Worm (Caenorhabditis elegans) whole organism, early embryonic: Measurements from ENCODE around the gene W10C6.2.

Experiments
- B0310.2 ChIP-seq: sonication (generic microtip); optimal IDR thresholded peaks from 2 replicates; lab custom pipeline; 2016; ENCODE audit warnings: mild to moderate bottlenecking, missing genetic modification characterization, missing compliant biosample characterization
- F13C5.2 ChIP-seq: sonication (generic microtip); optimal IDR thresholded peaks from 2 replicates; lab custom pipeline; 2017; ENCODE audit warnings: mild to moderate bottlenecking, missing genetic modification characterization, inconsistent platforms, missing compliant biosample characterization
- aly-1 ChIP-seq: sonication (generic microtip); optimal IDR thresholded peaks from 2 replicates; lab custom pipeline; 2016; ENCODE audit warnings: missing genetic modification characterization, missing compliant biosample characterization
- ama-1 ChIP-seq: fragments of 150-350 bp; optimal IDR thresholded peaks from 2 replicates; lab custom pipeline; 2014
- ceh-13 ChIP-seq: fragments of 200-800 bp; sonication (Bioruptor generic); optimal IDR thresholded peaks from 2 replicates; lab custom pipeline; 2018; ENCODE audit warnings: mild to moderate bottlenecking, missing genetic modification characterization, missing compliant biosample characterization
- ceh-36 ChIP-seq: sonication (generic microtip); optimal IDR thresholded peaks from 2 replicates; lab custom pipeline; 2016; ENCODE audit warnings: missing genetic modification characterization, inconsistent platforms, missing compliant biosample characterization
- ets-7 ChIP-seq: sonication (generic microtip); optimal IDR thresholded peaks from 2 replicates; lab custom pipeline; 2016; ENCODE audit warnings: missing genotype, missing genetic modification characterization, missing compliant biosample characterization
- flt-1 ChIP-seq: fragments of 200-800 bp; sonication (Bioruptor generic); IDR thresholded peaks from 2 replicates; pipeline ENCODE4 v1.3.6; 2022; ENCODE audit warnings: missing genetic modification characterization, missing compliant biosample characterization
- hmbx-1 ChIP-seq: sonication (generic microtip); optimal IDR thresholded peaks from 2 replicates; lab custom pipeline; 2016; ENCODE audit warnings: mild to moderate bottlenecking, missing genetic modification characterization, missing compliant biosample characterization
- hmg-4 ChIP-seq: fragments of 200-800 bp; sonication (Bioruptor generic); optimal IDR thresholded peaks from 2 replicates; lab custom pipeline; 2018; ENCODE audit warnings: mild to moderate bottlenecking, missing genetic modification characterization, missing compliant biosample characterization
- hnd-1 ChIP-seq: sonication (generic microtip); optimal IDR thresholded peaks from 2 replicates; lab custom pipeline; 2016; ENCODE audit warnings: missing genetic modification characterization, missing compliant biosample characterization
- pes-1 ChIP-seq: fragments of 200-800 bp; sonication (Bioruptor generic); IDR thresholded peaks from 2 replicates; pipeline ENCODE4 v1.3.6; 2022; ENCODE audit warnings: missing genetic modification reagents, missing genetic modification characterization, missing compliant biosample characterization
- scrt-1 ChIP-seq: fragments of 200-800 bp; sonication (Bioruptor generic); IDR thresholded peaks from 2 replicates; pipeline ENCODE4 v1.3.6; 2022; ENCODE audit warnings: missing genetic modification characterization, missing compliant biosample characterization
- sea-1 ChIP-seq: fragments of 200-800 bp; sonication (Bioruptor generic); conservative IDR thresholded peaks from 2 replicates; pipeline ENCODE4 v1.3.6; 2022; ENCODE audit warnings: missing genetic modification characterization, missing compliant biosample characterization
- tbx-11 ChIP-seq: fragments of 200-800 bp; sonication (Bioruptor generic); IDR thresholded peaks from 2 replicates; pipeline ENCODE4 v1.3.6; 2022; ENCODE audit warnings: missing genetic modification characterization, missing compliant biosample characterization
- tbx-37 ChIP-seq: fragments of 200-800 bp; sonication (Bioruptor generic); conservative IDR thresholded peaks from 2 replicates; pipeline ENCODE4 v1.3.6; 2022; ENCODE audit warnings: missing genetic modification reagents, missing genetic modification characterization, missing compliant biosample characterization
- tra-4 ChIP-seq: sonication (generic microtip); optimal IDR thresholded peaks from 2 replicates; lab custom pipeline; 2017; ENCODE audit warnings: missing genetic modification characterization, missing compliant biosample characterization

W10C6.2 gene

DNA sequence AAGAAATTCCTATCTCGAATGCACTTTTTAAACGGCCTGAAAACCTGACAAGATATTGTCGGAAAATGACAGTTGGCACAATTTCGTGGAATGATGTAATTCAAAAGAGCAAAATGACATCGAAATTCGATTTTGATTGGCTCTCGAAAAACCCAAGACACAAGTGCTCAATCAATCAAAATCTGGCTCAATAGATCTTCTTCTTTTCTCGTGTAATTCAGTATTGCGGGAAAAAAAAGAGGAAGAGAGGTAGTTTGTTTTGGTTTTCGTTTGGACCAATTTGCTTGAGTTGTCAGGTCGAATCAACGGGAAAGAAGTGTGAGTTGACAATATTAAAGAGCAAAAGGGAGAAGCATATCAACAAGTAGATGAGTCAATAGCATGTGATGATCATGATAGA is 14.1 kb upstream of the W10C6.2 start:
- TF ChIP-seq ama-1: no peak
- TF ChIP-seq tbx-11 (GFP tag; lab: Robert Waterston, UW): no peak
- TF ChIP-seq flt-1 (GFP tag; lab: Robert Waterston, UW): no peak
- no peak for TF ChIP-seq B0310.2
- TF ChIP-seq hnd-1 (tag; lab: Kevin White, UChicago): no peak
- no peak for TF ChIP-seq ets-7
- no peak for TF ChIP-seq hmg-4 (GFP tag; lab: Kevin White, UChicago)
- TF ChIP-seq F13C5.2: no peak
- no peak for TF ChIP-seq tra-4 (tag; lab: Kevin White, UChicago)
- no peak for TF ChIP-seq aly-1 (tag; lab: Kevin White, UChicago)
- TF ChIP-seq pes-1 (GFP tag; lab: Robert Waterston, UW): no peak
- no peak for TF ChIP-seq hmbx-1 (tag; lab: Kevin White, UChicago)
- TF ChIP-seq ceh-36: no peak
- no peak for TF ChIP-seq sea-1 (GFP tag; lab: Robert Waterston, UW)
- no peak for TF ChIP-seq ceh-13 (GFP tag; lab: Kevin White, UChicago)
- TF ChIP-seq tbx-37 (GFP tag; lab: Robert Waterston, UW): no peak
- no peak for TF ChIP-seq scrt-1

DNA sequence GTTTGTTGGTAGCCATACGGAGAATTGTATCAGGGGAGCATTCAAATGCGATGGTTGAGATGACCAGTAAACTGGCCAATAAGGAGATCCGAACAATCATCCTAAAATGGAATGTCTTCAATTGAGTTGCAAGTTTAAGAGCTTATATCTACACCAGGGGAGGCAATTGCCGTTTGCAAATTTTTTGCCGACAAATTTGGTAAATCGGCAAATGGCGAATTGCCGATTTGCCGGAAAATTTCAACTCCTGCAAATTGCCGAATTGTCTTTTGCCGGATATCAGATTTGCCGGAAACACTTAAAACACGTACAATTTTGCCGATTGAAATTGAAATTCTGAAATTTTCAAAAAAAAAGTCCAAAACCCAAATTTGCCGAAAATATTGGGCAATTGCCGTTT is 13.1 kb upstream of the W10C6.2 start, which contains the start of gene F40F8.5:
TSS of gene F40F8.5 (minus strand) at position 101 of the 400 bp plus-strand sequence.
- TF ChIP-seq sea-1 (GFP tag; lab: Robert Waterston, UW) (no peak), hnd-1 (tag; lab: Kevin White, UChicago) (no peak)

DNA sequence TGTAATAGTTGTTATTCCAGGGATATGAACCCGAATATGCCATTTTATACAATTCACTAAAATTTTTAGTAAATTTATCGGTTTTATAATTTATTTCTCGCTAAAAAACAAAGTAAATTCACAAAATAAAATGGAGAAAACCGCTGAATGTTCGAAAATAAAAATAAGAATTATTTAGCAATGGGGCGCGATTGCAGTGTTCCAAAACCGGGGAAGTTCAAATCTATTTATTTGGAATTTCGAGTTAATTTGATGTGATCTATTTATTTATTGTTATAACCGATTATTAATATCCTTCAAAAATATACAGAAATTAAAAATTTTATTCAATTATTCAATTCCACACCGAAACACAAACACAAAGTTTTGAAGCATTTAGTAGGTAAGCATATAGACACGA is 10.8 kb upstream of the W10C6.2 start, which contains the start of gene F40F8.11:
TSS of gene F40F8.11 (minus strand) at position 49 of the 400 bp plus-strand sequence.
- no peak for TF ChIP-seq scrt-1
- TF ChIP-seq ets-7: no peak
- TF ChIP-seq hmbx-1 (tag; lab: Kevin White, UChicago): no peak
- no peak for TF ChIP-seq ama-1
- TF ChIP-seq tra-4 (tag; lab: Kevin White, UChicago): no peak
- no peak for TF ChIP-seq aly-1 (tag; lab: Kevin White, UChicago)
- TF ChIP-seq F13C5.2: no peak
- TF ChIP-seq ceh-13 (GFP tag; lab: Kevin White, UChicago): no peak
- TF ChIP-seq tbx-37 (GFP tag; lab: Robert Waterston, UW): no peak
- no peak for TF ChIP-seq flt-1 (GFP tag; lab: Robert Waterston, UW)
- no peak for TF ChIP-seq hmg-4 (GFP tag; lab: Kevin White, UChicago)
- no peak for TF ChIP-seq B0310.2
- no peak for TF ChIP-seq tbx-11 (GFP tag; lab: Robert Waterston, UW)
- TF ChIP-seq ceh-36: no peak
- no peak for TF ChIP-seq sea-1 (GFP tag; lab: Robert Waterston, UW)
- no peak for TF ChIP-seq pes-1 (GFP tag; lab: Robert Waterston, UW)
- no peak for TF ChIP-seq hnd-1 (tag; lab: Kevin White, UChicago)

DNA sequence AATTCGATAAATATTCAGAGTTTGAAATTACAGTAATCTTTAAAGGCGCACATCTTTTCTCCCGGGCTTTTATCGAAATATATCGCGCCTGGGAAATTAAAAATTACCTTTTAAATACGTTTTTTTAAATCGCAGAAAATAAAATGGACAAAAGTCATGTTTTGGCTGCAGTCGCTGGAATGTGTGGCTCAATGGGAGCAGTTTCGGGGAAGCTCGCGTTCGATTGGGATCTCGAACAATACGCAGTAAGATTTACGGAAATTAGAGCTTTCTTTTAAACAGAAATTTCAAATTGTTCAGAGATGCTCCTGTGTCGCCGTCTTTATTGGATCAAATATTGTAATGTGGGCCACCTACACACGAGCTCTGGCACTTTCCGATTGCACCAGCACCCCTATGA is 7.8 kb upstream of the W10C6.2 start, which contains the start of gene F40F8.12:
TSS of gene F40F8.12 (plus strand) at position 301 of the 400 bp plus-strand sequence.
- TF ChIP-seq hmg-4 (GFP tag; lab: Kevin White, UChicago) (no peak), ets-7 (no peak), tra-4 (tag; lab: Kevin White, UChicago) (no peak), tbx-37 (GFP tag; lab: Robert Waterston, UW) (no peak), hmbx-1 (tag; lab: Kevin White, UChicago) (no peak), F13C5.2 (no peak), flt-1 (GFP tag; lab: Robert Waterston, UW) (no peak), scrt-1 (no peak), pes-1 (GFP tag; lab: Robert Waterston, UW) (no peak), hnd-1 (tag; lab: Kevin White, UChicago) (no peak), sea-1 (GFP tag; lab: Robert Waterston, UW) (no peak), B0310.2 (no peak), ceh-13 (GFP tag; lab: Kevin White, UChicago) (no peak), ama-1 (no peak), tbx-11 (GFP tag; lab: Robert Waterston, UW) (no peak), aly-1 (tag; lab: Kevin White, UChicago) (no peak)

DNA sequence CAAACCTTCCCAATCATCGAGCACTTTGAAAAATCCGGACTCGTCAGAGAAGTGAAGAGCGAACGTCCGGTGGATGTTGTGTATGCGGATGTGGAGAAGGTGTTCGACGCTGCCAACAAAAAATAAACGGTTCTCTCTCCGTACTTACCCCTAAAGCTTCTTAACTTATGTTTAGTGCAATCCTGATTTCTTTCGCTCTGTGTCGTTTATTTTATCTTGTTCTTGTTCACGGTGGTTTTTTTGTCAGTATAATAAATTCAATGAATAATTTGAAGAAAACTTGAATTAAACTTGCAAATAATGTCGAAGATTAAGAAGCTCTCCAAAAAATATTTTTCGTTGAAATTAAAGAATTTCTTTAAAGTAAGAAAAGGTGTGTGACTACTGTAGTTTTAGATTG is 7.3 kb upstream of the W10C6.2 start, which contains the start of gene F40F8.3:
TSS of gene F40F8.3 (plus strand) at position 301 of the 400 bp plus-strand sequence.
- TF ChIP-seq ets-7: no peak

DNA sequence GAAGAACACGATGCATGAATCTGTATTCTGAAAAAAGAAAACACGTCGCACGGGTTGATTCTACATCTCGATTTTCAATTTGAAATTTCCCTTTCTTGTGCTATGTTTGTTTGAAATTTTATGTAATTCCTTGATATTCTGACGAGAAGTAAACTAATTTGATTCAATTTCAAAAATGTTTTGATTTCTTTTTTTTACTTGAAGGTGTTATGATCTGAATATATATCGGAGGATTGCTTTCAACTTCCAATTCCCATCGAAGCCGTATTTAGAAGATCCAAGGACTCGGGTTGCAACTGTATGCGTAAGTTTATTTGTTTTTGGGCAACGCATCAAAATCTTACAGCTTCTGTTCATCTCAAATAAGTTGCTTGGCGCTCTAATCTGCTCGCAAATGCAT is 5.7 kb upstream of the W10C6.2 start, which contains the start of gene F40F8.1:
TSS of gene F40F8.1 (plus strand) at position 301 of the 400 bp plus-strand sequence.
- no peak for TF ChIP-seq ceh-13 (GFP tag; lab: Kevin White, UChicago)
- TF ChIP-seq flt-1 (GFP tag; lab: Robert Waterston, UW): no peak
- TF ChIP-seq tbx-11 (GFP tag; lab: Robert Waterston, UW): no peak
- TF ChIP-seq tbx-37 (GFP tag; lab: Robert Waterston, UW): no peak
- TF ChIP-seq ets-7: no peak
- no peak for TF ChIP-seq hmbx-1 (tag; lab: Kevin White, UChicago)
- TF ChIP-seq sea-1 (GFP tag; lab: Robert Waterston, UW): no peak
- no peak for TF ChIP-seq ama-1
- no peak for TF ChIP-seq hmg-4 (GFP tag; lab: Kevin White, UChicago)

DNA sequence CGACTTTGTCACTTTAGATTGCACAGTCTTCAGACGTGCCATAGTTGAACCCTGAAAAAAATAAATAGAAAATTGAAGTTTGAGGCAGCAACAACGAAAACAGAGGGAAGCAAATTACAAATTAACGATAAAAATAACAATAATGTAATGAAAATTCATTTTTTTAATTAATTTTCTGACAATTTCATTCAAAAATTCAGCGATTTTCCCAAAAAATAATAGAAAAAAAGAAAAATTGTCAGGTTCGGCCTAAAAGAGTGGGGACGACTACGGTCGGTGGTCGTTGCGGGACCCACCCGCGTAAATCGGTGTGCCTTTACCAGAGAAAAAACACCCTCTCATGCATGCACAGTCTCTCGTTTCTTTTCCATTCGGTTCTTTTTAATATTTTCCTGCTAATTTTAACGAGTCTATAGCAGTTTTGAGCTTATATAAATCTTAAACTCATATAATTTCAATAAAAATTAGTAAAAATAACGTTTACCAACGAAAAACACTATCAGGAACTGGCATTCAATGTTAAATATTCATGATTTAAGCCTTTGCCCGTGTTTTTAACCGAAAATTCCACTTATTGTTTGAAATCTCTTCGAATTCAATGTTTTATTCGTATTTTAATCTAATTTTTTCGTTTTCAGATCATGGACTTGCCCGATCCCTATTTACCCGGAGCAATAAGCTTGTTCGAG is 4.8 kb upstream of the W10C6.2 start, which contains the start of the genes rps-9 and lsm-1:
TSS of gene rps-9 (minus strand) at position 51 of the 689 bp plus-strand sequence.
TSS of gene lsm-1 (plus strand) at position 639 of the 689 bp plus-strand sequence.
- TF ChIP-seq F13C5.2: peak; percentile 29
- no peak for TF ChIP-seq hnd-1 (tag; lab: Kevin White, UChicago)
